Worm (Caenorhabditis elegans) whole organism, young adult: ENCODE data around the gene Y82E9BR.10.

ENCODE experiments used
- B0261.1 ChIP-seq: sonication (generic microtip); optimal IDR thresholded peaks from 2 replicates; lab custom pipeline; 2016; ENCODE audit warnings: mild to moderate bottlenecking, missing genetic modification characterization, moderate library complexity, missing compliant biosample characterization
- C06A6.2 ChIP-seq: fragments of 200-800 bp; sonication (Bioruptor generic); conservative IDR thresholded peaks from 2 replicates; pipeline ENCODE4 v1.3.6; 2022; ENCODE audit warnings: missing genetic modification characterization, missing compliant biosample characterization
- D2030.7 ChIP-seq: fragments of 200-800 bp; sonication (Bioruptor generic); IDR thresholded peaks from 2 replicates; pipeline ENCODE4 v1.3.6; 2022; ENCODE audit warnings: missing genetic modification reagents, missing genetic modification characterization, missing compliant biosample characterization
- F10E7.11 ChIP-seq: sonication (generic microtip); optimal IDR thresholded peaks from 2 replicates; lab custom pipeline; 2017; ENCODE audit warnings: mild to moderate bottlenecking, missing genetic modification characterization, moderate library complexity, missing compliant biosample characterization
- F37B4.10 ChIP-seq: fragments of 200-800 bp; sonication (Bioruptor generic); IDR thresholded peaks from 2 replicates; pipeline ENCODE4 v1.3.6; 2022; ENCODE audit warnings: missing genetic modification characterization, missing compliant biosample characterization
- F49E8.2 ChIP-seq: sonication (generic microtip); optimal IDR thresholded peaks from 3 replicates; lab custom pipeline; 2017; ENCODE audit warnings: missing genetic modification characterization, mild to moderate bottlenecking, missing compliant biosample characterization, antibody characterized with exemption, moderate library complexity; ENCODE audit not compliant: insufficient read depth
- F57C9.4 ChIP-seq: sonication (generic microtip); optimal IDR thresholded peaks from 2 replicates; lab custom pipeline; 2017; ENCODE audit warnings: mild to moderate bottlenecking, missing genetic modification characterization, missing compliant biosample characterization
- K11D2.4 ChIP-seq: fragments of 200-800 bp; sonication (Bioruptor generic); IDR thresholded peaks from 2 replicates; pipeline ENCODE4 v1.3.6; 2022; ENCODE audit warnings: missing genetic modification reagents, missing genetic modification characterization, missing compliant biosample characterization
- K12H6.12 ChIP-seq: fragments of 200-800 bp; sonication (Bioruptor generic); optimal IDR thresholded peaks from 2 replicates; lab custom pipeline; 2018; ENCODE audit warnings: mild to moderate bottlenecking, missing genetic modification characterization, missing compliant biosample characterization
- atf-7 ChIP-seq: sonication (generic microtip); optimal IDR thresholded peaks from 2 replicates; lab custom pipeline; 2017; ENCODE audit warnings: mild to moderate bottlenecking, missing genetic modification characterization, missing compliant biosample characterization
- attf-5 ChIP-seq: fragments of 200-800 bp; sonication (Bioruptor generic); optimal IDR thresholded peaks from 2 replicates; lab custom pipeline; 2018; ENCODE audit warnings: mild to moderate bottlenecking, missing genetic modification characterization, missing compliant biosample characterization
- bed-1 ChIP-seq: fragments of 200-800 bp; sonication (Bioruptor generic); IDR thresholded peaks from 2 replicates; pipeline ENCODE4 v1.3.6; 2022; ENCODE audit warnings: missing genetic modification reagents, missing genetic modification characterization, missing compliant biosample characterization
- cebp-1 ChIP-seq, 2 experiments: fragments of 200-800 bp in 1 of 2; sonication (Bioruptor generic) in 1 of 2; sonication (generic microtip) in 1 of 2; IDR thresholded peaks in 1 of 2; optimal IDR thresholded peaks in 1 of 2; 2 replicates each; pipeline versions ENCODE4 v1.3.6 to Lab custom; 2017 to 2022; ENCODE audit warnings: missing compliant biosample characterization in 2 of 2, missing genetic modification characterization in 2 of 2, mild to moderate bottlenecking in 1 of 2, missing genetic modification reagents in 1 of 2, moderate library complexity in 1 of 2
- ceh-58 ChIP-seq: fragments of 200-800 bp; sonication (Bioruptor generic); IDR thresholded peaks from 2 replicates; pipeline ENCODE4 v1.3.6; 2022; ENCODE audit warnings: missing genetic modification characterization, missing compliant biosample characterization
- ceh-79 ChIP-seq: sonication (generic microtip); optimal IDR thresholded peaks from 2 replicates; lab custom pipeline; 2017; ENCODE audit warnings: mild to moderate bottlenecking, missing genetic modification characterization, missing compliant biosample characterization
- ceh-91 ChIP-seq: fragments of 200-800 bp; sonication (Bioruptor generic); IDR thresholded peaks from 2 replicates; pipeline ENCODE4 v1.3.6; 2022; ENCODE audit warnings: missing genetic modification reagents, missing genetic modification characterization, missing compliant biosample characterization
- dpff-1 ChIP-seq: sonication (generic microtip); optimal IDR thresholded peaks from 2 replicates; lab custom pipeline; 2017; ENCODE audit warnings: mild to moderate bottlenecking, missing genetic modification characterization, missing compliant biosample characterization
- fkh-3 ChIP-seq: sonication (generic microtip); optimal IDR thresholded peaks from 2 replicates; lab custom pipeline; 2016; ENCODE audit warnings: mild to moderate bottlenecking, missing genetic modification characterization, missing compliant biosample characterization
- lag-1 ChIP-seq: fragments of 200-800 bp; sonication (Bioruptor generic); IDR thresholded peaks from 2 replicates; pipeline ENCODE4 v1.3.6; 2022; ENCODE audit warnings: missing genetic modification reagents, missing genetic modification characterization, missing compliant biosample characterization
- let-607 ChIP-seq, 2 experiments: fragments of 200-800 bp in 1 of 2; sonication (Bioruptor generic) in 1 of 2; sonication (generic microtip) in 1 of 2; optimal IDR thresholded peaks; 2 replicates each; lab custom pipeline; 2016 to 2018; ENCODE audit warnings: mild to moderate bottlenecking in 2 of 2, missing compliant biosample characterization in 2 of 2, missing genetic modification characterization in 2 of 2, moderate library complexity in 2 of 2, missing genotype in 1 of 2
- lin-35 ChIP-seq, 3 experiments: fragments of 150-350 bp in 2 of 3; sonication (generic microtip) in 1 of 3; optimal IDR thresholded peaks; 2 replicates each; lab custom pipeline; 2014 to 2018; ENCODE audit warnings: missing biosample characterization in 3 of 3, missing genetic modification characterization in 3 of 3, missing genetic modification reagents in 3 of 3
- lin-54 ChIP-seq: fragments of 200-800 bp; sonication (Bioruptor generic); optimal IDR thresholded peaks from 2 replicates; lab custom pipeline; 2018; ENCODE audit warnings: mild to moderate bottlenecking, missing genetic modification characterization, missing compliant biosample characterization
- lsl-1 ChIP-seq: fragments of 200-800 bp; sonication (Bioruptor generic); optimal IDR thresholded peaks from 2 replicates; lab custom pipeline; 2018; ENCODE audit warnings: mild to moderate bottlenecking, missing genetic modification characterization, moderate library complexity, missing compliant biosample characterization
- madf-10 ChIP-seq: sonication (generic microtip); optimal IDR thresholded peaks from 2 replicates; lab custom pipeline; 2016; ENCODE audit warnings: mild to moderate bottlenecking, missing genetic modification characterization, missing compliant biosample characterization
- mcd-1 ChIP-seq: fragments of 200-800 bp; sonication (Bioruptor generic); IDR thresholded peaks from 2 replicates; pipeline ENCODE4 v1.3.6; 2022; ENCODE audit warnings: missing genetic modification reagents, missing genetic modification characterization, missing compliant biosample characterization
- nfya-2 ChIP-seq: fragments of 200-800 bp; sonication (Bioruptor generic); IDR thresholded peaks from 2 replicates; pipeline ENCODE4 v1.3.6; 2022; ENCODE audit warnings: missing genetic modification reagents, missing genetic modification characterization, missing compliant biosample characterization
- nhr-120 ChIP-seq: fragments of 200-800 bp; sonication (Bioruptor generic); IDR thresholded peaks from 2 replicates; pipeline ENCODE4 v1.3.6; 2022; ENCODE audit warnings: missing genetic modification characterization, missing compliant biosample characterization
- nhr-27 ChIP-seq: fragments of 200-800 bp; sonication (Bioruptor generic); optimal IDR thresholded peaks from 2 replicates; lab custom pipeline; 2018; ENCODE audit warnings: mild to moderate bottlenecking, missing genetic modification characterization, moderate library complexity, missing compliant biosample characterization
- nhr-80 ChIP-seq: sonication (generic microtip); optimal IDR thresholded peaks from 2 replicates; lab custom pipeline; 2016; ENCODE audit warnings: missing genetic modification characterization, missing compliant biosample characterization
- pha-4 ChIP-seq: fragments of 150-350 bp; sonication (generic microtip); optimal IDR thresholded peaks from 2 replicates; lab custom pipeline; 2014; ENCODE audit warnings: missing biosample characterization, missing genetic modification reagents, missing genetic modification characterization
- repo-1 ChIP-seq: sonication (generic microtip); optimal IDR thresholded peaks from 2 replicates; lab custom pipeline; 2017; ENCODE audit warnings: mild to moderate bottlenecking, missing genetic modification characterization, missing compliant biosample characterization
- somi-1 ChIP-seq: fragments of 200-800 bp; sonication (Bioruptor generic); optimal IDR thresholded peaks from 2 replicates; lab custom pipeline; 2018; ENCODE audit warnings: mild to moderate bottlenecking, missing genetic modification characterization, missing compliant biosample characterization
- tbx-9 ChIP-seq: sonication (generic microtip); optimal IDR thresholded peaks from 2 replicates; lab custom pipeline; 2016; ENCODE audit warnings: borderline replicate concordance, missing genetic modification characterization, inconsistent platforms, missing compliant biosample characterization
- unc-130 ChIP-seq: sonication (generic microtip); optimal IDR thresholded peaks from 2 replicates; lab custom pipeline; 2016; ENCODE audit warnings: missing genetic modification reagents, missing genetic modification characterization, missing compliant biosample characterization
- unc-62 ChIP-seq: fragments of 150-350 bp; optimal IDR thresholded peaks from 2 replicates; lab custom pipeline; 2014; ENCODE audit warnings: missing biosample characterization, missing genetic modification reagents, missing genetic modification characterization
- zim-3 ChIP-seq: sonication (generic microtip); optimal IDR thresholded peaks from 2 replicates; lab custom pipeline; 2017; ENCODE audit warnings: mild to moderate bottlenecking, missing genetic modification characterization, moderate library complexity, missing compliant biosample characterization
- ztf-22 ChIP-seq: fragments of 200-800 bp; sonication (Bioruptor generic); optimal IDR thresholded peaks from 2 replicates; lab custom pipeline; 2018; ENCODE audit warnings: mild to moderate bottlenecking, missing genetic modification characterization, moderate library complexity, missing compliant biosample characterization
- ztf-26 ChIP-seq: sonication (generic microtip); optimal IDR thresholded peaks from 2 replicates; lab custom pipeline; 2017; ENCODE audit warnings: missing genetic modification characterization, missing compliant biosample characterization

The Y82E9BR.10 gene

ce11 chrIII:1392763-1393162, 17.4 kb upstream of the Y82E9BR.10 start (continued):
- TF ChIP-seq cebp-1 (GFP tag; IDR thresholded peaks at IDR 0.05; lab: Robert Waterston, UW) (no peak), cebp-1 (tag; optimal IDR thresholded peaks at IDR 0.05; lab: Kevin White, UChicago) (no peak), F37B4.10 (GFP tag; lab: Robert Waterston, UW) (no peak), lag-1 (no peak), pha-4 (no peak), let-607 (tag; optimal IDR thresholded peaks at IDR 0.05; lab: Kevin White, UChicago) (peak in 1 of 2 experiments; percentile 40), ztf-22 (GFP tag; lab: Kevin White, UChicago) (no peak), mcd-1 (peak; percentile 80), B0261.1 (tag; lab: Kevin White, UChicago) (no peak), bed-1 (GFP tag; lab: Robert Waterston, UW) (no peak), repo-1 (tag; lab: Kevin White, UChicago) (no peak), nhr-27 (tag; lab: Kevin White, UChicago) (no peak), K12H6.12 (no peak), madf-10 (tag; lab: Kevin White, UChicago) (no peak), dpff-1 (tag; lab: Kevin White, UChicago) (no peak), attf-5 (GFP tag; lab: Kevin White, UChicago) (no peak), fkh-3 (tag; lab: Kevin White, UChicago) (no peak), K11D2.4 (GFP tag; lab: Robert Waterston, UW) (no peak), ceh-58 (GFP tag; lab: Robert Waterston, UW) (no peak), atf-7 (peak; percentile 52), nhr-120 (no peak)

- TF ChIP-seq zim-3 (tag; lab: Kevin White, UChicago) (no peak), F57C9.4 (no peak), unc-130 (GFP tag; lab: Kevin White, UChicago) (no peak), lsl-1 (no peak), unc-62 (GFP tag; lab: Kevin White, UChicago) (no peak), ztf-26 (tag; lab: Kevin White, UChicago) (no peak), F49E8.2 (tag; lab: Kevin White, UChicago) (no peak), lin-54 (GFP tag; lab: Kevin White, UChicago) (no peak), nfya-2 (GFP tag; lab: Robert Waterston, UW) (no peak), C06A6.2 (GFP tag; lab: Robert Waterston, UW) (no peak), F10E7.11 (tag; lab: Kevin White, UChicago) (no peak), D2030.7 (GFP tag; lab: Robert Waterston, UW) (no peak), somi-1 (GFP tag; lab: Kevin White, UChicago) (no peak), K12H6.12 (no peak), nhr-27 (tag; lab: Kevin White, UChicago) (no peak), lin-35 (GFP tag; optimal IDR thresholded peaks at IDR 0.05; lab: Kevin White, UChicago) (no peak), tbx-9 (tag; lab: Kevin White, UChicago) (no peak), madf-10 (tag; lab: Kevin White, UChicago) (no peak), ceh-79 (tag; lab: Kevin White, UChicago) (no peak)
Measured at ce11 chrIII:1391752-1392151, 16.4 kb upstream of the Y82E9BR.10 start, which contains the start of gene pals-17. Gene pals-17, minus strand, starts transcription at chrIII:1391852.

ce11 chrIII:1389988-1390387, 14.6 kb upstream of the Y82E9BR.10 start:
- peak; percentile 78 for TF ChIP-seq nhr-80 (tag; lab: Kevin White, UChicago)
- TF ChIP-seq ceh-91 (GFP tag; lab: Robert Waterston, UW) = no peak
